Fruit fly (Drosophila melanogaster) Kc167 (cell line): ENCODE results near the gene Cp16.

Experiments used
- Myc ChIP-seq: fragments of >200 bp; optimal IDR thresholded peaks from 2 replicates; lab custom pipeline; 2017; ENCODE audit warnings: missing external identifiers
- Sin3A ChIP-seq: fragments of >200 bp; optimal IDR thresholded peaks from 2 replicates; lab custom pipeline; 2018; ENCODE audit warnings: missing external identifiers
- h ChIP-seq: fragments of >200 bp; optimal IDR thresholded peaks from 3 replicates; lab custom pipeline; 2018; ENCODE audit warnings: missing external identifiers
- insv ChIP-seq: fragments of >200 bp; optimal IDR thresholded peaks from 3 replicates; lab custom pipeline; 2018; ENCODE audit warnings: missing external identifiers
- psq ChIP-seq: fragments of >200 bp; optimal IDR thresholded peaks from 2 replicates; lab custom pipeline; 2017; ENCODE audit warnings: missing external identifiers
- ttk ChIP-seq: sonication (Bioruptor generic); optimal IDR thresholded peaks from 2 replicates; lab custom pipeline; 2017; ENCODE audit warnings: missing external identifiers

The Cp16 gene

dm6 chr3L:8731494-8731994, at the start of gene Cp16:
Cp16 (plus strand) TSS chr3L:8731944.
- TF ChIP-seq h = no peak
- no peak for TF ChIP-seq Myc
- no peak for TF ChIP-seq insv
- no peak for TF ChIP-seq Sin3A (lab: Kevin White, UChicago)
- TF ChIP-seq psq (lab: Kevin White, UChicago) = no peak
- TF ChIP-seq ttk (lab: Kevin White, UChicago) = no peak

- TF ChIP-seq ttk (lab: Kevin White, UChicago) (no peak), Sin3A (lab: Kevin White, UChicago) (no peak)
These were observed 49.0 kb upstream of the Cp16 start for dm6 chr3L:8682551-8683375.

- TF ChIP-seq Sin3A (lab: Kevin White, UChicago) = no peak
- TF ChIP-seq ttk (lab: Kevin White, UChicago) = no peak
- no peak for TF ChIP-seq Myc
- no peak for TF ChIP-seq h
- no peak for TF ChIP-seq psq (lab: Kevin White, UChicago)
- TF ChIP-seq insv = no peak
These were observed 48.0 kb upstream of the Cp16 start for dm6 chr3L:8683773-8684172.

DNA sequence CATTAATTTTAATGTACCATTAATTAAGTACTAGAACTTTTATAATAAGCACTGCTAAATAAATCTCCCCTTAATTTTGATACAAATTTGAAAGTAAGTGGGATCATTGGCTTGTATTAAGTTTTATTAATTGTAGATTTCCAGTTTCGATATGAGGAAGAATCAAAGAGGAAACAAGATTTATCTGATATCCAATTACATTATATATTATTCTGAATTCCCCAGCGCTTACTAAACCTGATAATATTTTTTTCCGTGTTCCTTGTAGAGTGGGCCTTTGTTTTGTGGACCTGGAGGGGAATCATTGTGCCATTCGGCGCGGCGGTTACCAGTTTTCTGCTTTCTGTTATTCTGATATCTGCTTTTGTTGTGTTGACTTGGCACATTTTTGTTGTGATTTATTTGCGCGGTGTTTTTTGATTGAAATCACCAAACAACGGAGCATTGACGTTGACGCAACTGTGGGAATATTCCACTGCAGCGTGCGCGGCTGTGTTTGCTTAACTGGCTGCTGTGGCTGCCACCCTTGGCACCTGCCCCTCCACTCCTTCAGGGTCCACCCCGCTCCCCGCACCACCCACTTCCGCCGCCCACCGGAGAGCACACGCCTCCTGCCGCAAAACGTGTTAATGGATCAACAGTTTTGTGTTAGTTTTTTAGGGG, 47.2 kb upstream of the Cp16 start:
- TF ChIP-seq insv (no peak), psq (lab: Kevin White, UChicago) (no peak), Sin3A (lab: Kevin White, UChicago) (no peak), Myc (no peak), h (no peak), ttk (lab: Kevin White, UChicago) (no peak)

dm6 chr3L:8686646-8687045, 45.1 kb upstream of the Cp16 start:
- TF ChIP-seq Myc (no peak), h (no peak), psq (lab: Kevin White, UChicago) (no peak), ttk (lab: Kevin White, UChicago) (no peak), Sin3A (lab: Kevin White, UChicago) (no peak), insv (no peak)

DNA sequence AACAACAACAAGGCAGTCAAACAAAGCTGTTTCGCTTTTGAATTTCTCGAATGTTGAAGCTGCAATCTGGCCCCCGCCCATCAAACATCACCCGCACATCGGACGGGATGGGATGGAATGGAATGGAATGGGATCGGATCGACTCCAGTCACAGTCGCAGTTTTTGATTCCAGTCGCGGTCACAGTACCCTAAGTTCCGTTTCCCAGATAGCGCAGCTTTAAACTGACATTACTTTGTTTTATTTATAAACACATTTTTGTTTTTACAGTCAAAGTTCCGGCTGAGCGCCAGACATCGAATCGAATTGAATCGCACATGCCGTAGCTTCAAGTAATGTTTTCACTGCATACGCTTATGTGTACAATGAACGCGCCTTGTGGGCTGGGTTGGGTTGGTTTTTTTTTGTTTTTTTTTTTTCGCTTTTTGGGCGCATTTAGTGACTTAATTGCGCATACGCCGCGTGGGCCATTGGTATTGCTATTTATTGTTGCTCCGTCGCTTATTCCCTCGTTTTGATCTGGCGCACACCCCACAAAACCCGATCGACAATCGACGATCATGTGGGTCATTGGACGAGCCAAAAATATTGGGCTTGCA, 43.0 kb upstream of the Cp16 start:
- TF ChIP-seq Sin3A (lab: Kevin White, UChicago) = no peak
- no peak for TF ChIP-seq insv
- TF ChIP-seq Myc = no peak
- TF ChIP-seq h = no peak
- no peak for TF ChIP-seq ttk (lab: Kevin White, UChicago)
- TF ChIP-seq psq (lab: Kevin White, UChicago) = no peak

dm6 chr3L:8689675-8690074, 42.1 kb upstream of the Cp16 start:
- no peak for TF ChIP-seq insv
- TF ChIP-seq Sin3A (lab: Kevin White, UChicago) = no peak
- no peak for TF ChIP-seq Myc
- no peak for TF ChIP-seq ttk (lab: Kevin White, UChicago)
- no peak for TF ChIP-seq psq (lab: Kevin White, UChicago)
- no peak for TF ChIP-seq h

dm6 chr3L:8690630-8691029, 41.1 kb upstream of the Cp16 start:
- no peak for TF ChIP-seq insv
- no peak for TF ChIP-seq Myc
- TF ChIP-seq ttk (lab: Kevin White, UChicago) = no peak
- no peak for TF ChIP-seq psq (lab: Kevin White, UChicago)
- no peak for TF ChIP-seq h
- no peak for TF ChIP-seq Sin3A (lab: Kevin White, UChicago)

- no peak for TF ChIP-seq Myc
These were observed 39.6 kb upstream of the Cp16 start for dm6 chr3L:8691891-8692874.

DNA sequence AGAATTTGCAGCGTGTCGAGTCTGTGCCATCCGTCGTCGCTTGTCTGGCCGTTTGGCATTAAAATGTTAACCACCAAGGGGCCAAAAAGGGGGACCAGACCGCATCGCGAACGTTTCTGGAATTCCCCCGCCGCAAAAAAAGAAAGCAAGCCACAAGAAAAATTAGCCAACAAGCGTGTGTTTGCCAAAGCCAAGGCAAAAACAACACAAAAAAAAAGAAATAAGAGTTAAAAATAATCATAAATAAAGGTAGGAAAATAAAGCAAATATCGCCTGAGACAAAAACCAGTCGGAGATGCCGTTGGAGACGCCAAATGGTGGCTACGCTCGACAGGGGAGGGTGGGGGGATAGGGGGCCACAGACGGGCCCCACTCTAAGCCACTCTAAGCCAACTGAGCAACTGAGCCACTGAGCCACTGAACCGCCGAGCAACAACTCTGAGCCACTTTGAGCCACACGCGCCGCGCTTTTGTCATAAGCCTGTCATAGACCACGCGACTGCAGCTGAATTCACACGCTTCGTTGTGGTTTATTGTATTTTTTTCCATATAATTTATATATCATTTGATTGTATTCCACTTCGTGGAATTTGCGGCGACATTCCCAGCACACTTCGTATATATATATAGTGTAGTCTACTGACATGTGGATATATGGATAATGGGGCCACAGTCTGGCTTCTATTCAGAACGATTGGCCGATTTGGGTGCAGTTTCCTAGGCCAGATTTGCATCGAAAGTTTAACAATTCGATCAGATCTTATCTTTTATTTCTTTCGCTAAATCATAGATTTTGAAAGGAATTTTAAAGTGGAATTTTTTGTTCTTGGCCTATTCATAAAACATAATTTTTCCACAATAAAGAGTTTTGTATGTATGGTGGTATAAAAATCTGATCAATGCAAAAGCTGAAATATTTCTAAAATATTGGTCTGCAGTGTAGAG, 37.9 kb upstream of the Cp16 start:
- TF ChIP-seq Sin3A (lab: Kevin White, UChicago) (no peak), insv (no peak), ttk (lab: Kevin White, UChicago) (no peak), Myc (no peak), psq (lab: Kevin White, UChicago) (no peak), h (no peak)

DNA sequence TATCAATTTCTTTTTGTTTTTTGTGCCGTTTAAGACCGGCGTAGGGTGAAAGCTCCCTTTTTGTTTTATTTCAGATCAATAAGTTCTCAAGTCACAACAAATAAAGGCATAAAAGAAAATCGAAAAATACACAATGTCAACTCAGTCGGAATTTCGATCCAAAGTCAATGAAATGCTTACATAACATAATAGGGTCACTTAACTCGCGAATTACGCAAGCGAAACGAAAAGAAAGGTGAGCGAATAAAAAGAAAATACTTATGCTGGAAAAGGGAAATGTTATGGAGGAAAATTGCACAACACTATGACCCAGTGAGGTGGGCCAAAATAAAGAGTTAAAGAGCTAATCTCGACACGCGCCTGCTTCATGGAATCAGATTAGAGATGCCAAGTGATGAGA, 35.8 kb upstream of the Cp16 start:
- TF ChIP-seq Sin3A (lab: Kevin White, UChicago) (no peak), ttk (lab: Kevin White, UChicago) (no peak), psq (lab: Kevin White, UChicago) (no peak), Myc (no peak), insv (no peak), h (no peak)
